Worm (Caenorhabditis elegans) whole organism, early embryonic: Measurements from ENCODE around the gene T28A11.3.

ENCODE experiments used
- ama-1 ChIP-seq: fragments of 150-350 bp; optimal IDR thresholded peaks from 2 replicates; lab custom pipeline; 2014
- ceh-36 ChIP-seq: sonication (generic microtip); optimal IDR thresholded peaks from 2 replicates; lab custom pipeline; 2016; ENCODE audit warnings: missing genetic modification characterization, inconsistent platforms, missing compliant biosample characterization
- scrt-1 ChIP-seq: fragments of 200-800 bp; sonication (Bioruptor generic); IDR thresholded peaks from 2 replicates; pipeline ENCODE4 v1.3.6; 2022; ENCODE audit warnings: missing genetic modification characterization, missing compliant biosample characterization
- tra-4 ChIP-seq: sonication (generic microtip); optimal IDR thresholded peaks from 2 replicates; lab custom pipeline; 2017; ENCODE audit warnings: missing genetic modification characterization, missing compliant biosample characterization

DNA sequence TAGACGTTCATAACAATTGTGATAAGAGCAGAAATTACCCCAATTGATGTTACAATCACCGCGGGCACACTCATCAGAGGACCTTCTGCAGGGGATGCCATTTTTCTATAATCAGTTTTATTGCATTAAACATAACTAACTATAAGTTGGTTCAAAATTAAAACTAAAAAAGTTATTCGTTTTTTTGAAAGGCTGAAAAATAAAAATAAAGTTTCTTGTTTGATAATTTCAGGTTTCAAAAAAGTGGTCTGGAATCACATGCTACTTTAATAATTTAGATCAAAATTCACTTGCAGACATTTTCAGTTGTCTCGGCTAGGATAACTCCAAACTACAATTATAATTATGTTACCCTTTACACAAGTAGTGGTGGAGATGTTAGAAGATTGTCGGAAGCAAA lies 26.8 kb downstream of the T28A11.3 start, which contains the start of gene srbc-1:
- TF ChIP-seq ceh-36 (tag; lab: Kevin White, UChicago) (no peak), ama-1 (lab: Kevin White, UChicago) (no peak), scrt-1 (no peak), tra-4 (tag; lab: Kevin White, UChicago) (no peak)
